Fruit fly (Drosophila melanogaster) whole organism, embryonic: ENCODE data around the gene Iris.

Source experiments
- CG3163 ChIP-seq: fragments of 200-800 bp; sonication (Bioruptor generic); optimal IDR thresholded peaks from 3 replicates; lab custom pipeline; 2016; ENCODE audit warnings: missing biosample characterization, missing genetic modification characterization
- Ets97D ChIP-seq: fragments of 200-800 bp; sonication (Bioruptor generic); optimal IDR thresholded peaks from 3 replicates; lab custom pipeline; 2016; ENCODE audit warnings: missing biosample characterization, missing genetic modification characterization
- Fer2 ChIP-seq: fragments of 200-800 bp; sonication (Bioruptor generic); optimal IDR thresholded peaks from 2 replicates; lab custom pipeline; 2018; ENCODE audit warnings: missing biosample characterization, mild to moderate bottlenecking, missing genetic modification characterization, moderate library complexity
- HLH3B ChIP-seq: fragments of 200-800 bp; sonication (Bioruptor generic); IDR thresholded peaks from 2 replicates; pipeline ENCODE4 v1.3.6; 2022; ENCODE audit warnings: missing biosample characterization, missing genetic modification characterization
- dati ChIP-seq: fragments of 200-800 bp; sonication (Bioruptor generic); IDR thresholded peaks from 2 replicates; pipeline ENCODE4 v1.3.6; 2022; ENCODE audit warnings: missing biosample characterization, missing genetic modification characterization
- p53 ChIP-seq: fragments of 200-800 bp; sonication (Bioruptor generic); optimal IDR thresholded peaks from 2 replicates; lab custom pipeline; 2016; ENCODE audit warnings: missing biosample characterization, missing genetic modification characterization

dm6 chr2L:1135495-1135894 is 1.6 kb upstream of the Iris start:
- TF ChIP-seq Fer2 (tag; lab: Kevin White, UChicago), result no peak
- no peak for TF ChIP-seq HLH3B (GFP tag; lab: Robert Waterston, UW)
- TF ChIP-seq dati (GFP tag; lab: Robert Waterston, UW), result no peak
- TF ChIP-seq p53 (GFP tag; lab: Kevin White, UChicago), result no peak
- TF ChIP-seq Ets97D (GFP tag; lab: Kevin White, UChicago), result no peak
- no peak for TF ChIP-seq CG3163 (GFP tag; lab: Kevin White, UChicago)
